Worm (Caenorhabditis elegans): ENCODE results near the gene M03B6.4.

The M03B6.4 gene

ce11 chrX:13858693-13859092 is at the start of gene M03B6.4:
Gene M03B6.4, plus strand, starts transcription at chrX:13858841.
- no peak for TF ChIP-seq chd-7 (tag; optimal IDR thresholded peaks at IDR 0.05)
- TF ChIP-seq nhr-80 (tag; optimal IDR thresholded peaks at IDR 0.05): peak; percentile 23
- TF ChIP-seq C17E4.6 (GFP tag; IDR thresholded peaks at IDR 0.05): no peak

DNA sequence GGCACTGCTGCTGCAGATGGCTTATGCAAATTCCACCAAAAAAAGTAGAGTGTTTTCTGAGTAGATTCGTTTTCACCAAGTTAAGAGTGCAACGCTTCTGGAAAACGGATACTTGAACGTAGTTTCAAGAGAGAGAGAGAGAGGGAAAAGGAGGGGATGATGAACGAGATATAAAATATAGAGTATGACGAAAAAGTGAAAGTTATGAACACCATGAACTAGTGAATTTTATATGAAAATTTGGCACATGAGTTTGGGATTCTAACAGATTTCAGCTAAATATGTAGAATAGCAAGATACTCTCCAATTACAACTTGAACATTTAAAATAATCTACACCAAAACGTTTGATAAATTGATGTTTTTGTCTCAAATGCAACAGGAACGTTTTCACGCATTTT is 48.9 kb upstream of the M03B6.4 start, which contains the start of gene obr-3:
Gene obr-3 (minus strand): TSS at position 101 of the 400 bp plus-strand sequence.
- TF ChIP-seq ceh-100 (GFP tag; IDR thresholded peaks at IDR 0.05) (no peak), T26A5.8 (tag; optimal IDR thresholded peaks at IDR 0.05) (no peak), ccch-3 (GFP tag; optimal IDR thresholded peaks at IDR 0.05) (no peak), dpl-1 (GFP tag; optimal IDR thresholded peaks at IDR 0.05) (no peak), ceh-58 (GFP tag; IDR thresholded peaks at IDR 0.05) (no peak), ceh-79 (tag; optimal IDR thresholded peaks at IDR 0.05) (no peak), cebp-1 (GFP tag; IDR thresholded peaks at IDR 0.05) (no peak), cebp-1 (tag; optimal IDR thresholded peaks at IDR 0.05) (no peak), F57A8.1 (GFP tag; optimal IDR thresholded peaks at IDR 0.05) (no peak), unc-62 (GFP tag; optimal IDR thresholded peaks at IDR 0.05) (no peak), attf-5 (GFP tag; optimal IDR thresholded peaks at IDR 0.05) (no peak), T07F8.4 (tag; optimal IDR thresholded peaks at IDR 0.05) (no peak), efl-1 (GFP tag; optimal IDR thresholded peaks at IDR 0.05) (no peak), mxl-1 (tag; optimal IDR thresholded peaks at IDR 0.05) (no peak), nhr-120 (GFP tag; IDR thresholded peaks at IDR 0.05) (no peak), snpc-3.4 (tag; optimal IDR thresholded peaks at IDR 0.05) (no peak), D2030.7 (GFP tag; IDR thresholded peaks at IDR 0.05) (no peak)

DNA sequence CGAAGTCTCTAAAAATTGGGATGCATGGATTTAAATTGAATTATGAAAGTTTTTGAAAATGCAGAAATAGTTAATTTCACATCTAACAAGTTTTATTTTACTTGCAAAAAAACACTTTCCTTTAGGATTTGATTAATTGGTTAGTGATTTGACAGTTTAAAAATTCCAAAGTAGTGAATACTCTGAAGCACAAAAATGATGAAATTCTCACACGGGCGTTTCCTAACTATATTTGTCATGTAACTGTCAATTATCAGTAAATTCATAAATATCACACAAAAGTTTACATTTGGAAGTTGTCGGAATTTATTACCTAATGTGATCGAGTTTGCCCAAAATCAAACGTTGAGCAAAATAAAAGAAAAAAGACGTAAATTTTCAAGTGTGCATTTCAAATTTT is 47.5 kb upstream of the M03B6.4 start:
- TF ChIP-seq lin-54 (GFP tag; optimal IDR thresholded peaks at IDR 0.05): no peak
- peak; percentile 91 for TF ChIP-seq unc-62 (GFP tag; optimal IDR thresholded peaks at IDR 0.05)
- TF ChIP-seq nhr-80 (tag; optimal IDR thresholded peaks at IDR 0.05): peak; percentile 22

DNA sequence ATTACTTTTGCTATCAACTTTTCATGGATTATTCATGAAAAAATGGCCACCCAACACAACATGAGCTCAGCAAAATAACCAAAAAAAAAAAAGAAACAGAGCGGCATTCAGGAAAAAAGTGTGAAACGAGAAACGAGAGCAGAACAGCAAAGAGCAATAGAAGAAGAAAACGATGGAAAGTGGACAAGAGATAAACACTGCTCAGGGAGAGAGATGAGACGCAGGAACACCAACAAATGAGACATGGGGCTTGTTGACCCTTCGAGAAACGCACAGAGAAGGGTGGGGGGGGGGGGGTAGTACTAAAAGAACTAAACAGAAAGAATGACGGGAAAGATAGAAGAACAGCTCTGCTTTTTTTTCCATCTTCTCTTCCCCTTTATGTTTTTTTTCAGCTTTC is 46.7 kb upstream of the M03B6.4 start:
- TF ChIP-seq somi-1 (GFP tag; optimal IDR thresholded peaks at IDR 0.05): peak; percentile 47
- TF ChIP-seq zim-3 (tag; optimal IDR thresholded peaks at IDR 0.05): no peak
- TF ChIP-seq hrde-1 (tag; optimal IDR thresholded peaks at IDR 0.05; ENCODE audit: borderline replicate concordance): no peak
- no peak for TF ChIP-seq mxl-1 (tag; optimal IDR thresholded peaks at IDR 0.05)
- TF ChIP-seq nfya-1 (tag; optimal IDR thresholded peaks at IDR 0.05; ENCODE audit: borderline replicate concordance, insufficient read depth): no peak
- TF ChIP-seq nhr-179 (tag; optimal IDR thresholded peaks at IDR 0.05): no peak
- no peak for TF ChIP-seq snpc-4 (GFP tag; optimal IDR thresholded peaks at IDR 0.05)
- TF ChIP-seq snpc-4 (tag; optimal IDR thresholded peaks at IDR 0.05): no peak
- no peak for TF ChIP-seq C06A6.2 (GFP tag; conservative IDR thresholded peaks at IDR 0.05)
- TF ChIP-seq pha-4 (tag; optimal IDR thresholded peaks at IDR 0.05): no peak
- TF ChIP-seq Y53G8AR.9 (GFP tag; conservative IDR thresholded peaks at IDR 0.05): no peak
- TF ChIP-seq unc-62 (GFP tag; optimal IDR thresholded peaks at IDR 0.05): no peak
- TF ChIP-seq F39B2.1 (GFP tag; IDR thresholded peaks at IDR 0.05): no peak
- no peak for TF ChIP-seq T26A5.8 (tag; optimal IDR thresholded peaks at IDR 0.05)
- no peak for TF ChIP-seq athp-1 (tag; optimal IDR thresholded peaks at IDR 0.05)
- peak; percentile 5 for TF ChIP-seq K12H6.12 (tag; optimal IDR thresholded peaks at IDR 0.05)
- no peak for TF ChIP-seq attf-5 (GFP tag; optimal IDR thresholded peaks at IDR 0.05)

DNA sequence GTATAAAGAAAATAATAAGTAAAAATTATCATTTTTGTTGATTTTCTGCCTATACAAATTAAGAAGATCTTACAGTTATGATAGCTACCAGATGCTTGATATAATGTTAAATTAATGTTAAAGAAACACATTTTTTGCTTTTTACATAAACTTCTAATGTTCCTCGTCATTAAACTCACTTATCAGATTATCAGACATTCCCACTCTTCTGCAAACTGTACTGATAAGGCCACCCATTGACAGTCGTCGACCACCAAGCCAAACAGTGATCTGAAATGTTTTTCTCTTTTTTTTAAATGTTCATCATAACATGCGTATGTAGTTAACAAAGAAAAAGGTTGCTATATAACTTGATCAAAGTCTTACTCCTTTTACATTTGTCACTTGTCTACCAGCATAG is 39.9 kb upstream of the M03B6.4 start:
- no peak for TF ChIP-seq F57A8.1 (GFP tag; optimal IDR thresholded peaks at IDR 0.05)

All from whole organism, young adult.